Fruit fly (Drosophila melanogaster): ENCODE measurements around the gene sd.

The sd gene

DNA sequence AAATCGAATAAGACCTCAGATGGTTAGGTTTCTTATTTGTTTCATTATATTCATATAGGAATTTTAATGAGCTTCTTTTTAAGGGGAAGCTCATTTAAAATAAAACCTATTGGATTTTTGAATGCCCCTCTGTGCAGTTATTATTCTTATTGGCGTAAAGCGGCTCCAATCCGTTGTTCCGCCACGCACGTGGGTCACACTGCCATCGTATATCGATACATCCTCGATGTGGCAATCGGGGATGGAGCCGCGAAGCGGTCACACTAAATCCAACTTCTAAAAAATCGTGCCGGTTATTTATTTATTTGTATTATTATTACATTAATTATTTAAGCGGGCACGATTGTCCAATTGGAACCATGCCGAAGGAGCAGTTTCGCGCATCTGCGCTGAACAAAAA is 41.4 kb upstream of the sd start, which contains the start of gene Polr3A (continued):
- TF ChIP-seq Doc3 (GFP tag; IDR thresholded peaks at IDR 0.05; ENCODE audit: partially characterized antibody) (0 out of 3 replicates have a peak, but pooled peaks have one; percentile 38), CG3407 (GFP tag; optimal IDR thresholded peaks at IDR 0.05) (no peak), mld (GFP tag; IDR thresholded peaks at IDR 0.05; ENCODE audit: partially characterized antibody) (0 out of 3 replicates have a peak, but pooled peaks have one; percentile 18), CG1603 (tag; optimal IDR thresholded peaks at IDR 0.05) (no peak), CG4707 (GFP tag; optimal IDR thresholded peaks at IDR 0.05) (no peak), bigmax (GFP tag; optimal IDR thresholded peaks at IDR 0.05) (no peak), unc-4 (GFP tag; IDR thresholded peaks at IDR 0.05; ENCODE audit: partially characterized antibody) (peak; percentile 61; the same call in 1 of the 2 replicates), dmrt99B (tag; optimal IDR thresholded peaks at IDR 0.05) (no peak), ftz-f1 (GFP tag; optimal IDR thresholded peaks at IDR 0.05) (no peak), wdn (GFP tag; IDR thresholded peaks at IDR 0.05) (no peak), Rfx (GFP tag; IDR thresholded peaks at IDR 0.05) (0 out of 2 replicates have a peak, but pooled peaks have one; percentile 31), CG3065 (GFP tag; optimal IDR thresholded peaks at IDR 0.05) (no peak), E2f2 (GFP tag; IDR thresholded peaks at IDR 0.05) (peak; percentile 78), CG15514 (GFP tag; optimal IDR thresholded peaks at IDR 0.05) (peak; percentile 54), jumu (GFP tag; optimal IDR thresholded peaks at IDR 0.05) (no peak), row (GFP tag; IDR thresholded peaks at IDR 0.05) (peak; percentile 7; the same call in 1 of the 3 replicates), eyg (GFP tag; optimal IDR thresholded peaks at IDR 0.05) (no peak), ac (GFP tag; optimal IDR thresholded peaks at IDR 0.05) (no peak), H15 (GFP tag; IDR thresholded peaks at IDR 0.05) (no peak), ato (GFP tag; IDR thresholded peaks at IDR 0.05; ENCODE audit: partially characterized antibody) (peak; percentile 49), trem (tag; optimal IDR thresholded peaks at IDR 0.05) (peak; percentile 12), pfk (GFP tag; optimal IDR thresholded peaks at IDR 0.05) (peak; percentile 82)

- TF ChIP-seq exex (tag; optimal IDR thresholded peaks at IDR 0.05): peak; percentile 89
- no peak for TF ChIP-seq CG15011 (GFP tag; optimal IDR thresholded peaks at IDR 0.05)
Measured at dm6 chrX:15766395-15766866, 37.7 kb upstream of the sd start, which contains the start of gene CG8952. TSS of gene CG8952 (minus strand) at chrX:15766445.

- peak; percentile 93 for TF ChIP-seq pfk (GFP tag; optimal IDR thresholded peaks at IDR 0.05)
- TF ChIP-seq E2f2 (GFP tag; IDR thresholded peaks at IDR 0.05): peak; percentile 86
- peak; percentile 56 for TF ChIP-seq CG9797 (GFP tag; optimal IDR thresholded peaks at IDR 0.05)
- TF ChIP-seq sqz (GFP tag; optimal IDR thresholded peaks at IDR 0.05): no peak
- TF ChIP-seq ara (GFP tag; IDR thresholded peaks at IDR 0.05): no peak
- TF ChIP-seq pzg (GFP tag; optimal IDR thresholded peaks at IDR 0.05): peak; percentile 33
- peak; percentile 52 for TF ChIP-seq gfzf (GFP tag; optimal IDR thresholded peaks at IDR 0.05)
- TF ChIP-seq eyg (GFP tag; optimal IDR thresholded peaks at IDR 0.05): no peak
- peak; percentile 77 for TF ChIP-seq Dp (GFP tag; optimal IDR thresholded peaks at IDR 0.05)
- peak; percentile 59 for TF ChIP-seq CG30020 (tag; optimal IDR thresholded peaks at IDR 0.05)
- no peak for TF ChIP-seq zfh2 (GFP tag; optimal IDR thresholded peaks at IDR 0.05)
Measured at dm6 chrX:15769457-15769856, 34.7 kb upstream of the sd start, which contains the start of gene CG33172. TSS of gene CG33172 (plus strand) at chrX:15769664.

DNA sequence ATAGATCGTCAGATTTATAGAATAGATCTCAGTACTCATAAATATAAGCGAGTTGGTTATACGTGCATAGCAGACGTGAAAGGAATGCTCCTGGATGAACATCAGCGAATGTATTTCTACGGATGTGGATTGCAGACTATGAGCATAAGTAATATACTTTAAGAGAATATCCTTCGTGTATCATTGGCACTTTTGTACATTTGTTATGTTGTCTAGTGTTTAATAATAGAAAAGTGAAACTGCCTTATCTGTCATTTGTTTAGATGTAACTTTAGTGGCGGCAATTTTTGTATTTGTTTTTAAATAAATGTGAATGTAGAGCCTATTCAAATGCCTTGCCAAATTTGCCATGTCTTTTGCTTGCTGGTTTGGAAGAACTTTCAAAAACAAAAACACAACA is 31.5 kb upstream of the sd start, which contains the start of gene CG43672:
Gene CG43672 (plus strand): TSS at position 301 of the 400 bp plus-strand sequence.
- TF ChIP-seq CG33557 (GFP tag; optimal IDR thresholded peaks at IDR 0.05): no peak
- no peak for TF ChIP-seq MTF-1 (GFP tag; optimal IDR thresholded peaks at IDR 0.05; ENCODE audit: borderline replicate concordance)
- no peak for TF ChIP-seq sens (GFP tag)
